Worm (Caenorhabditis elegans): ENCODE results near the gene kbp-2.
A peak's percentile ranks its signal among the peaks of the same experiment; 100 is the strongest.

- TF ChIP-seq mdl-1 (tag; optimal IDR thresholded peaks at IDR 0.05) (no peak), snpc-4 (tag; optimal IDR thresholded peaks at IDR 0.05) (no peak), nhr-11 (tag; optimal IDR thresholded peaks at IDR 0.05) (no peak), pqm-1 (tag; optimal IDR thresholded peaks at IDR 0.05) (no peak), ztf-11 (tag; optimal IDR thresholded peaks at IDR 0.05) (no peak), lir-3 (tag; optimal IDR thresholded peaks at IDR 0.05; ENCODE audit: poor library complexity) (no peak), mep-1 (tag; optimal IDR thresholded peaks at IDR 0.05) (peak; percentile 47), nhr-77 (tag; optimal IDR thresholded peaks at IDR 0.05) (no peak)
Observed at ce11 chrIII:4934896-4935628, 31.4 kb upstream of the kbp-2 start, which contains the start of gene mrps-18C.

Data from whole organism, L1 larva.